Fruit fly (Drosophila melanogaster) whole organism, pupa: ENCODE data around the gene CG4629.

Experiments
- CG10348 ChIP-seq: fragments of 200-800 bp; sonication (Bioruptor generic); IDR thresholded peaks from 2 replicates; pipeline ENCODE4 v1.3.6; 2022; ENCODE audit warnings: missing biosample characterization, missing genetic modification characterization
- CG12605 ChIP-seq: fragments of 200-800 bp; sonication (Bioruptor generic); IDR thresholded peaks from 2 replicates; pipeline ENCODE4 v1.3.6; 2022; ENCODE audit warnings: missing biosample characterization, missing genetic modification characterization
- CG13204 ChIP-seq: fragments of 200-800 bp; sonication (Bioruptor generic); optimal IDR thresholded peaks from 2 replicates; lab custom pipeline; 2018; ENCODE audit warnings: missing biosample characterization, mild to moderate bottlenecking, missing genetic modification characterization, moderate library complexity
- CG14655 ChIP-seq: fragments of 200-800 bp; sonication (Bioruptor generic); optimal IDR thresholded peaks from 3 replicates; lab custom pipeline; 2017; ENCODE audit warnings: mild to moderate bottlenecking, missing biosample characterization, missing genetic modification reagents, missing genetic modification characterization
- CG15710 ChIP-seq: fragments of 200-800 bp; sonication (Bioruptor generic); optimal IDR thresholded peaks from 2 replicates; lab custom pipeline; 2018; ENCODE audit warnings: missing biosample characterization, mild to moderate bottlenecking, missing genetic modification characterization, moderate library complexity
- CG17806 ChIP-seq: fragments of 200-800 bp; sonication (Bioruptor generic); optimal IDR thresholded peaks from 2 replicates; lab custom pipeline; 2018; ENCODE audit warnings: missing biosample characterization, mild to moderate bottlenecking, missing genetic modification characterization, moderate library complexity
- CG32121 ChIP-seq: fragments of 200-800 bp; sonication (Bioruptor generic); IDR thresholded peaks from 2 replicates; pipeline ENCODE4 v1.3.6; 2022; ENCODE audit warnings: missing biosample characterization, missing genetic modification characterization
- CG34367 ChIP-seq: fragments of 200-800 bp; sonication (Bioruptor generic); optimal IDR thresholded peaks from 2 replicates; lab custom pipeline; 2018; ENCODE audit warnings: missing biosample characterization, mild to moderate bottlenecking, missing genetic modification characterization
- CG4496 ChIP-seq: fragments of 200-800 bp; sonication (Bioruptor generic); IDR thresholded peaks from 3 replicates; pipeline ENCODE4 v1.3.6; 2022; ENCODE audit warnings: missing biosample characterization, missing genetic modification characterization
- CG8159 ChIP-seq: fragments of 200-800 bp; sonication (Bioruptor generic); optimal IDR thresholded peaks from 3 replicates; lab custom pipeline; 2018; ENCODE audit warnings: missing biosample characterization, mild to moderate bottlenecking, missing genetic modification characterization, moderate library complexity
- CG8301 ChIP-seq: fragments of 200-800 bp; sonication (Bioruptor generic); optimal IDR thresholded peaks from 2 replicates; lab custom pipeline; 2018; ENCODE audit warnings: missing biosample characterization, mild to moderate bottlenecking, missing genetic modification characterization
- CG9948 ChIP-seq: fragments of 200-800 bp; sonication (Bioruptor generic); optimal IDR thresholded peaks from 2 replicates; lab custom pipeline; 2018; ENCODE audit warnings: missing biosample characterization, mild to moderate bottlenecking, missing genetic modification characterization, moderate library complexity
- D1 ChIP-seq: fragments of 200-800 bp; sonication (Bioruptor generic); optimal IDR thresholded peaks from 2 replicates; lab custom pipeline; 2018; ENCODE audit warnings: missing biosample characterization, mild to moderate bottlenecking, missing genetic modification characterization, moderate library complexity
- EcR ChIP-seq: fragments of 200-800 bp; sonication (Bioruptor generic); optimal IDR thresholded peaks from 3 replicates; lab custom pipeline; 2019; ENCODE audit warnings: missing biosample characterization, missing genetic modification characterization, mild to moderate bottlenecking, moderate library complexity, missing genetic modification reagents
- Ets98B ChIP-seq: fragments of 200-800 bp; sonication (Bioruptor generic); IDR thresholded peaks from 2 replicates; pipeline ENCODE4 v1.3.6; 2022; ENCODE audit warnings: missing biosample characterization, missing genetic modification characterization
- Pif1A ChIP-seq: fragments of 200-800 bp; sonication (Bioruptor generic); optimal IDR thresholded peaks from 3 replicates; lab custom pipeline; 2016; ENCODE audit warnings: missing biosample characterization, missing genetic modification characterization
- Pif1B ChIP-seq: fragments of 200-800 bp; sonication (Bioruptor generic); optimal IDR thresholded peaks from 3 replicates; lab custom pipeline; 2016; ENCODE audit warnings: missing biosample characterization, missing genetic modification characterization
- Snoo ChIP-seq: fragments of 200-800 bp; sonication (Bioruptor generic); optimal IDR thresholded peaks from 3 replicates; lab custom pipeline; 2017; ENCODE audit warnings: missing biosample characterization, mild to moderate bottlenecking, missing genetic modification characterization, inconsistent platforms
- fd96Ca ChIP-seq: fragments of 200-800 bp; sonication (Bioruptor generic); IDR thresholded peaks from 3 replicates; pipeline ENCODE4 v1.3.6; 2022; ENCODE audit warnings: missing biosample characterization, missing genetic modification characterization
- gl ChIP-seq: fragments of 200-800 bp; sonication (Bioruptor generic); optimal IDR thresholded peaks from 2 replicates; lab custom pipeline; 2018; ENCODE audit warnings: missing biosample characterization, mild to moderate bottlenecking, missing genetic modification characterization
- rn ChIP-seq: fragments of 200-800 bp; sonication (Bioruptor generic); IDR thresholded peaks from 2 replicates; pipeline ENCODE4 v1.3.6; 2022; ENCODE audit warnings: missing biosample characterization, missing genetic modification characterization

The CG4629 gene

DNA sequence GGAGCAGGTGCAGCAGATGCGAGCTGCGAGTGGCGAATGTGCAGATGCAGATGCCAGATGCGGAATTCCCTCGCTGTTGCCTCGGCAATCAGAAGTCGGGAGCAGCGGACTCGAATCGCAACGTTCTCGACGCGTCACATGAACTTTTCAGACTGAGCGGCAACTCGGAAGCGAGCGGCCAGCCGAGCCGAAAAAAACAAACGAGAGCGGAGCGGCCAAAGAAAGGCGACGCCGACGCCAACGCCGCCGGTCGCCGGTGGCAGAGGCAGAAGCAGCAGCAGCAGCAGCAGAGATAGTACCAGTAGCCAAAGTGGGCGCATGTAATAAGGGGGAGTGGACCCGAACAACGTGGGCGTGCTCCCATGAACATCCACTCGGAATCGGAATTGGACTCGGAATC, at the start of gene CG4629:
Gene CG4629 (minus strand): TSS at position 156 of the 400 bp plus-strand sequence.
- peak; percentile 33; the same call in 1 of the 3 replicates for TF ChIP-seq CG4496 (GFP tag; lab: Robert Waterston, UW)
- TF ChIP-seq CG13204 (GFP tag; lab: Kevin White, UChicago) = peak; percentile 96
- no peak for TF ChIP-seq CG10348
- TF ChIP-seq CG12605 = peak; percentile 28; the same call in 1 of the 2 replicates
- peak; percentile 44 for TF ChIP-seq Ets98B (GFP tag; lab: Robert Waterston, UW)
- no peak for TF ChIP-seq CG34367 (tag; lab: Kevin White, UChicago)
- no peak for TF ChIP-seq gl
- TF ChIP-seq fd96Ca (GFP tag; lab: Robert Waterston, UW) = 0 out of 3 replicates have a peak, but pooled peaks have one; percentile 9
- TF ChIP-seq EcR = peak; percentile 28

DNA sequence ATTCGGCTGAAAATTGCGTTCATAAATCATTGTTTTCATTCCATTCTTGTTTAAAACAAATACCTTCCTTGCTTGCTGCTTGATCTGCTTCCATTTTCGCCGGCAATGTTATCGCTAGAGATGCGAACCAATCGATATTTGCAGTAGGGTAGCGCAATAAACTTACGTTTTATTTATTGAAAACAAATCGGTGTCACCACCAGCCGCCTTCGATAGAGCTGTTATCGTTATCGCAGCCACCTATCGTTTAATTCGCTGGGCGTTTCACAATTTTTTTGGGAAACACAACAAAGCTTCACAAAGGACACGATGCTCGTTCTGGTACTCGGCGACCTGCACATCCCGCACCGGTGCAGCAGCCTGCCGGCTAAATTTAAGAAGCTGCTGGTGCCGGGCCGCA, 48.2 kb upstream of the CG4629 start, which contains the start of the genes Tfb4 and Vps29:
Gene Tfb4 (minus strand): TSS at position 124 of the 400 bp plus-strand sequence.
Gene Vps29 (plus strand): TSS at position 213 of the 400 bp plus-strand sequence.
- TF ChIP-seq CG14655 (GFP tag; lab: Kevin White, UChicago) = no peak
- TF ChIP-seq Ets98B (GFP tag; lab: Robert Waterston, UW) = peak; percentile 51
- no peak for TF ChIP-seq CG17806 (tag; lab: Kevin White, UChicago)
- no peak for TF ChIP-seq Pif1B (GFP tag; lab: Kevin White, UChicago)
- TF ChIP-seq EcR = no peak
- TF ChIP-seq gl = no peak
- peak; percentile 30; the same call in 1 of the 2 replicates for TF ChIP-seq CG32121 (GFP tag; lab: Robert Waterston, UW)
- no peak for TF ChIP-seq CG10348
- TF ChIP-seq D1 (tag; lab: Kevin White, UChicago) = no peak
- no peak for TF ChIP-seq Pif1A (GFP tag; lab: Kevin White, UChicago)
- peak; percentile 0 for TF ChIP-seq CG15710
- no peak; the same call in 1 of the 2 replicates for TF ChIP-seq rn (GFP tag; lab: Robert Waterston, UW)
- TF ChIP-seq CG9948 (tag; lab: Kevin White, UChicago) = no peak
- TF ChIP-seq CG8301 (tag; lab: Kevin White, UChicago) = no peak
- TF ChIP-seq CG34367 (tag; lab: Kevin White, UChicago) = no peak
- no peak for TF ChIP-seq CG8159 (tag; lab: Kevin White, UChicago)
- TF ChIP-seq fd96Ca (GFP tag; lab: Robert Waterston, UW) = peak; percentile 47; the same call in 1 of the 3 replicates
- peak; percentile 69 for TF ChIP-seq CG4496 (GFP tag; lab: Robert Waterston, UW)
- TF ChIP-seq Snoo (tag; lab: Kevin White, UChicago) = no peak
- no peak for TF ChIP-seq CG13204 (GFP tag; lab: Kevin White, UChicago)
- no peak for TF ChIP-seq CG12605

DNA sequence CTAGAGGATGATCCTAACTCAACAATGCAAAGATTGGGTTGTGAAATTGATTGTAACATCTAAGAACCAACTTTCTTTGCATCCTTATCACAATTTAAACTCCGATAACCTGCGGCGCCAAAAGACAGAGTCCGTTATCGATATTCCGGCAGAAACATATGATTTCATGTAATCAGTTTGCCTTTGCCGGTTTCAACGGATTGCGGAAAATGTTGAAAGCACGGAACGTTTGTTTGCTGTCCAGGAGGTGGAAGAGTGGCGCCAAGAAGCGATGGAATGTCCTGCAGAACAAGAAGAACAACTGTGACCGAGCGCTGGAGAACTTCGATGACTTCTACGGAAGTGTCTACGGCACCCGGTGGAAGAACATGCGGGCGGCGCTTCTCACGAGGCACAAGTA, 45.4 kb upstream of the CG4629 start:
- TF ChIP-seq CG14655 (GFP tag; lab: Kevin White, UChicago) (no peak), CG4496 (GFP tag; lab: Robert Waterston, UW) (no peak), CG10348 (no peak), EcR (no peak), Pif1B (GFP tag; lab: Kevin White, UChicago) (no peak), gl (no peak), fd96Ca (GFP tag; lab: Robert Waterston, UW) (no peak), CG15710 (no peak), Snoo (tag; lab: Kevin White, UChicago) (no peak), CG17806 (tag; lab: Kevin White, UChicago) (no peak), CG8301 (tag; lab: Kevin White, UChicago) (no peak), rn (GFP tag; lab: Robert Waterston, UW) (no peak)

DNA sequence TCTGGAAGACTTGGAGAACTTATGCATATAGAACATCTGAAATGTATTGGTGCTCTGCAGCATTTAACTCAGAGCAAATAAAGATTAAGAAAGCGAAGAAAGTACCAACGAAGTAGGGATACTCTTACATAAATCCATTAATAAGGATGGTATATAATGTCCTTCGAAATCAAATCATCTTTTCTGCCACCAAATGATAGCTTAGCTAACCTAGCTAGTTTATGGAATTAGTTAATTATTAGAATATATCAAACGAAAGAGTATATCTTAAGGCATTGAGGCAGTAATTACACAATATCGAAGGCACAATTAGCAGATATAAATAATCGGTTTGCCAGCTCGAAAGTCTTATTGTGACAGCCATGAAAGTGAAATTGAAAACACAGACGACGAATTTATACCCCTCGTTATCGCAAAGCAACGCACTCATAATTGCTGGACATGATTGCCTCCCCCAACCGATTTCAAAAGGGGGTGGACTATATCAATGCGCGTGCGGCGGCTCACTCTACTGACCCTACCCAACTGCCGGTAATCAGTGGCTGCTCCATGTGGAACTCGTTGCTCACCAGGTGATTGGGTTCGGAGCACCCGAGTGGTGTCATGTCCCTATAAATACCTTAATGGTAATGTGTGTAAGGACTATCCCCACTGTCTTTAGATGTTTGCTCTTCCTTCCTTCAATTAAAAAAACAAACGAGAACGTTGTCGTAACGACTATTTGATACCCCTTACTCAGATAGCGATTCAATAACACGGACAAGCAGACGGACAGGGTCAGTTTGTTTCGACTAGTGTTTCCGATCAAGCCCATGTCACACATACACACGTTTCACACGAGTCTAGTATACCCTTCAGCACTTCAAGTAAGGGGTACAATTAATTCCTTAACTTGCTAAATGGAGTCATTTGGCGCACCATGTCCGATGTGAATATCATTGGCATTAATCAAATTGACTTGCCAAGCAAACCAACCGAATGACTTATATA, 42.4 kb upstream of the CG4629 start:
- peak; percentile 83 for TF ChIP-seq Snoo (tag; lab: Kevin White, UChicago)
- peak; percentile 64; the same call in 1 of the 3 replicates for TF ChIP-seq CG4496 (GFP tag; lab: Robert Waterston, UW)
- peak; percentile 30 for TF ChIP-seq gl
- no peak for TF ChIP-seq fd96Ca (GFP tag; lab: Robert Waterston, UW)
- TF ChIP-seq rn (GFP tag; lab: Robert Waterston, UW) = 0 out of 2 replicates have a peak, but pooled peaks have one; percentile 36
- TF ChIP-seq Ets98B (GFP tag; lab: Robert Waterston, UW) = peak; percentile 54
- peak; percentile 64 for TF ChIP-seq CG9948 (tag; lab: Kevin White, UChicago)
- TF ChIP-seq CG32121 (GFP tag; lab: Robert Waterston, UW) = peak; percentile 56; the same call in 1 of the 2 replicates
- no peak for TF ChIP-seq CG12605
- no peak for TF ChIP-seq Pif1A (GFP tag; lab: Kevin White, UChicago)
- TF ChIP-seq CG34367 (tag; lab: Kevin White, UChicago) = peak; percentile 52
- peak; percentile 76 for TF ChIP-seq CG15710
- no peak for TF ChIP-seq CG10348
- no peak for TF ChIP-seq CG14655 (GFP tag; lab: Kevin White, UChicago)
- TF ChIP-seq CG8301 (tag; lab: Kevin White, UChicago) = no peak
- no peak for TF ChIP-seq D1 (tag; lab: Kevin White, UChicago)
- peak; percentile 70 for TF ChIP-seq CG17806 (tag; lab: Kevin White, UChicago)
- TF ChIP-seq EcR = peak; percentile 0
- TF ChIP-seq Pif1B (GFP tag; lab: Kevin White, UChicago) = peak; percentile 67
- no peak for TF ChIP-seq CG13204 (GFP tag; lab: Kevin White, UChicago)
- peak; percentile 77 for TF ChIP-seq CG8159 (tag; lab: Kevin White, UChicago)

DNA sequence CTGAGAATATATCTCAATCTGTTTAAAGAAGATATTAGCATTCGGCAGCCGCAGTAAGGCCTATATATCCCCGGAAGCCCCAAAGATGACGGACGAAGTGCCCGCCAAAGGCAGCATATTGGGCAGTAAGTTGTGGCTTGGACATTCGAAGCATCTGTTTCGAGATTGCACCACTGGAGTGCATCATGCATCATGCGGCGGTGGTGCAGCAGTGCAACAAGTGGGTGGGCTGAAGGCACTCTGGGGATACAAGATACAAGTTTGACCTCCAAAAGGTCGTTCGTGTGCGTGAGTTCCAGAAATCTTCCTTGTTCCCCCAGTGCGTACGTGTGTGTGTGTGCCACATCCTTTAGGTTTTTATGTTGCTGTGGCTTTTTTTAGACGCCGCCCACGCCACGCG, 41.0 kb upstream of the CG4629 start:
- TF ChIP-seq CG8301 (tag; lab: Kevin White, UChicago) (no peak), CG32121 (GFP tag; lab: Robert Waterston, UW) (no peak), CG8159 (tag; lab: Kevin White, UChicago) (no peak), gl (no peak), fd96Ca (GFP tag; lab: Robert Waterston, UW) (no peak), Ets98B (GFP tag; lab: Robert Waterston, UW) (no peak), CG9948 (tag; lab: Kevin White, UChicago) (no peak)
